Worm (Caenorhabditis elegans): Measurements from ENCODE around the gene Y54G11A.17.

Y54G11A.17 gene

DNA sequence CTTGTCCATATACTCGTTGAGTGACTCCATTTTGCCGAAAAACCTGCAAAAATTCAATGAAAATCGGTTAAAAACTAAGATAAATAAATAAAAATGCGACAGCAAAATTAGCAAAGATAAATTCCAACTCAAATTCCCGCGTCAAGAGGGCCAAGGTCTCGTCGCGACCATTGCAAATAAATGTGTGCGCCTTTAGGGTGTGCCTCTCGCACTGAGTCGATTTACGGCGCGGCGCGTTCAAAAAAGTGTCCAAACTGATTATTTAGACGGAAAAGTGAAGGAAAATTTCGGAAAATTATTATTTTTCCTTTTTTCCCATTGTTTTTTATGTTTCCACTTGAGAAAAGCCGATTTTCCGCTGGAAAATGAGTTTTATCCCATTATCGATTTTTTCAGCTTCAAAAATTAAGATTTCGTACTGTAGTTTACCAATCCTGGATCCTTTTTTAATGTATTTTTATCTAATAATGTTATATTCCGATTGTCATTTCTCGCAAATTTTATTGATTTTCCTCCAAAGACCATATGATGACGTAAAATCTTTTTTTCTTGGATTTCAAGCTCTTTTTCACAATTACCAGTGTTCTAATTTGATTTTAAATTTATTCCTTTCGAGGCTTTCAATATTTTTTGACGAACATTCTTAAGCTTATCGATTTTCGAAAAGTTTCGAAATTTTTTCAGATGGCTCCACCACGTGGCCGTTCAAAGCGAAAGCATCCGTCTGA lies 41.0 kb upstream of the Y54G11A.17 start, which contains the start of the genes kbp-3 and nurf-1:
TSS of gene kbp-3 (minus strand) at position 43 of the 728 bp plus-strand sequence.
TSS of gene nurf-1 (plus strand) at position 678 of the 728 bp plus-strand sequence.
- TF ChIP-seq mef-2 (tag; optimal IDR thresholded peaks at IDR 0.05) (no peak), lin-15B (tag; optimal IDR thresholded peaks at IDR 0.05) (peak; percentile 65), xbp-1 (tag; optimal IDR thresholded peaks at IDR 0.05) (peak; percentile 38), tbx-2 (tag; optimal IDR thresholded peaks at IDR 0.05) (peak; percentile 40), ceh-82 (tag; optimal IDR thresholded peaks at IDR 0.05) (peak in 2 of 3 experiments; percentile 14 to 60), ceh-90 (tag; optimal IDR thresholded peaks at IDR 0.05) (no peak), nhr-77 (tag; optimal IDR thresholded peaks at IDR 0.05) (peak; percentile 80), unc-130 (tag; optimal IDR thresholded peaks at IDR 0.05) (peak; percentile 54), nhr-71 (tag; optimal IDR thresholded peaks at IDR 0.05) (peak; percentile 57), C04F5.9 (tag; optimal IDR thresholded peaks at IDR 0.05) (no peak), ceh-88 (GFP tag; IDR thresholded peaks at IDR 0.05) (0 out of 2 replicates have a peak, but pooled peaks have one; percentile 13), aha-1 (tag; optimal IDR thresholded peaks at IDR 0.05) (no peak), sup-37 (GFP tag; optimal IDR thresholded peaks at IDR 0.05) (no peak), lin-13 (GFP tag; optimal IDR thresholded peaks at IDR 0.05) (peak; percentile 5), nhr-19 (GFP tag; conservative IDR thresholded peaks at IDR 0.05) (peak; percentile 30; the same call in 1 of the 2 replicates), mep-1 (tag; optimal IDR thresholded peaks at IDR 0.05) (peak; percentile 15), ceh-63 (GFP tag; optimal IDR thresholded peaks at IDR 0.05) (no peak), pax-3 (tag; optimal IDR thresholded peaks at IDR 0.05) (no peak), nhr-20 (tag; optimal IDR thresholded peaks at IDR 0.05) (peak; percentile 47), mdl-1 (tag; optimal IDR thresholded peaks at IDR 0.05) (peak in 1 of 2 experiments; percentile 52), efl-1 (optimal IDR thresholded peaks at IDR 0.05) (peak; percentile 77 to 91), efl-1 (GFP tag; optimal IDR thresholded peaks at IDR 0.05 in 1 of 2) (peak; percentile 91 to 99), aly-2 (tag; optimal IDR thresholded peaks at IDR 0.05) (no peak), fkh-4 (tag; optimal IDR thresholded peaks at IDR 0.05; ENCODE audit: borderline replicate concordance) (no peak), snpc-4 (tag; optimal IDR thresholded peaks at IDR 0.05) (peak; percentile 9), nhr-47 (tag; optimal IDR thresholded peaks at IDR 0.05) (peak; percentile 53), rnt-1 (tag; optimal IDR thresholded peaks at IDR 0.05) (peak; percentile 31), ztf-4 (tag; optimal IDR thresholded peaks at IDR 0.05) (no peak), hlh-4 (tag; optimal IDR thresholded peaks at IDR 0.05) (no peak), nhr-84 (tag; optimal IDR thresholded peaks at IDR 0.05) (no peak), irx-1 (tag; optimal IDR thresholded peaks at IDR 0.05) (no peak), blmp-1 (tag; optimal IDR thresholded peaks at IDR 0.05) (peak; percentile 33), snu-23 (GFP tag; optimal IDR thresholded peaks at IDR 0.05) (peak; percentile 68), elt-3 (tag; optimal IDR thresholded peaks at IDR 0.05) (peak in 1 of 6 experiments; percentile 45), lin-35 (GFP tag; optimal IDR thresholded peaks at IDR 0.05) (peak; percentile 93 to 96), pag-3 (tag; optimal IDR thresholded peaks at IDR 0.05; ENCODE audit: borderline replicate concordance, insufficient read depth) (no peak), mab-9 (GFP tag; IDR thresholded peaks at IDR 0.05) (no peak), hpl-2 (GFP tag; optimal IDR thresholded peaks at IDR 0.05) (no peak), zip-4 (GFP tag; optimal IDR thresholded peaks at IDR 0.05) (no peak), C16A3.4 (tag; optimal IDR thresholded peaks at IDR 0.05) (peak; percentile 67), F16B12.6 (tag; optimal IDR thresholded peaks at IDR 0.05) (peak; percentile 37), swsn-7 (tag; optimal IDR thresholded peaks at IDR 0.05) (peak; percentile 14), dsc-1 (tag; optimal IDR thresholded peaks at IDR 0.05) (peak; percentile 22), egl-27 (tag; optimal IDR thresholded peaks at IDR 0.05) (no peak), unc-30 (tag; optimal IDR thresholded peaks at IDR 0.05) (no peak), unc-62 (GFP tag; optimal IDR thresholded peaks at IDR 0.05) (no peak), lsy-2 (tag; optimal IDR thresholded peaks at IDR 0.05) (peak; percentile 56 to 89), ces-1 (GFP tag; optimal IDR thresholded peaks at IDR 0.05) (no peak), dpl-1 (GFP tag; optimal IDR thresholded peaks at IDR 0.05) (peak; percentile 86 to 93 (median 89)), vab-15 (tag; optimal IDR thresholded peaks at IDR 0.05) (no peak), nhr-11 (tag; optimal IDR thresholded peaks at IDR 0.05) (no peak), pqm-1 (tag; optimal IDR thresholded peaks at IDR 0.05) (no peak)

Measured in whole organism, L1 larva.